Fruit fly (Drosophila melanogaster): Measurements from ENCODE around the gene GC1.
A peak's percentile ranks its signal among the peaks of the same experiment; 100 is the strongest.

GC1 gene

DNA sequence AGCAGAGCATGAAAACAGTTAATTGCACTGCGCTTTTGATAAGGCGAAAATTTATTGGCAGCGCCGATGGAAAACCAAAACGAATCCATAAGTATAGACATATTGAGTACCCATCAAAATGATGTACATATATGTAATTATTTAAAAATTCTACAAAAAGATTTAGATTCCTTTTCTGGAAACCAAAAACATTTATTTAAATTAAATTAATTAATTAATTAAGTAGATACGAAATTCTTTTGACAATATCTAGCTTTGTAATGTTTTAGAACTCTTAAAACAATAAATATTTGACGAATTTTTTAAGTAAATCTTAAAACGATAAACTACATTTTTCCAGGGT is 9.8 kb downstream of the GC1 start:
- TF ChIP-seq fru (GFP tag; optimal IDR thresholded peaks at IDR 0.05) (no peak), Hr83 (GFP tag; optimal IDR thresholded peaks at IDR 0.05; ENCODE audit: poor library complexity, severe bottlenecking) (no peak), pan (optimal IDR thresholded peaks at IDR 0.05) (no peak), CG32264 (GFP tag; optimal IDR thresholded peaks at IDR 0.05) (no peak), psq (GFP tag; optimal IDR thresholded peaks at IDR 0.05) (no peak), sv (GFP tag; optimal IDR thresholded peaks at IDR 0.05) (no peak), h (GFP tag; optimal IDR thresholded peaks at IDR 0.05) (no peak), HLH106 (tag; optimal IDR thresholded peaks at IDR 0.05) (no peak), brk (GFP tag; optimal IDR thresholded peaks at IDR 0.05) (no peak), Jra (GFP tag; optimal IDR thresholded peaks at IDR 0.05) (no peak), OdsH (GFP tag; optimal IDR thresholded peaks at IDR 0.05) (no peak), dsf (GFP tag; optimal IDR thresholded peaks at IDR 0.05; ENCODE audit: borderline replicate concordance) (no peak), Myc (optimal IDR thresholded peaks at IDR 0.05) (no peak), rgr (GFP tag; optimal IDR thresholded peaks at IDR 0.05) (no peak), CG9705 (GFP tag; optimal IDR thresholded peaks at IDR 0.05) (no peak), foxo (GFP tag; optimal IDR thresholded peaks at IDR 0.05) (no peak)

DNA sequence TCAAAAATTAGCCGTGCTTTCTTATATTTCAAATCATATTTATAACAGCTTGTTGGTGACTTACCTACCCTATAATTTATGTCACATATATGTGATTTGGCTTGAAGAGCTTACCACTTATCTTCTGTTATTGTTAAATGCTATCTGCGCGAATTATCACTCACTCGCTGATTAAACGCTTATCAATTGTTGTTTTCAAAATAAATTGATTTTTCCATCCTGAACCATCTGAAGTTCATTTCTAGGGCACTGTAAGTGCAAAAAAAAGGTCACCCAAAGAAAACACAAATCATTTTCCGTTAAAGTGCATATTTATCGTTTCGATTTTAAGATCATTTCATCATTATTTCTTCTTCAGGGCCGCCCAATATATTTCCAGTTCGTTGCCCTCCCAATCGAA is 10.8 kb downstream of the GC1 start:
- TF ChIP-seq usp (GFP tag; optimal IDR thresholded peaks at IDR 0.05) = no peak
- TF ChIP-seq Dfd (GFP tag; optimal IDR thresholded peaks at IDR 0.05) = no peak
- TF ChIP-seq CG32264 (GFP tag; optimal IDR thresholded peaks at IDR 0.05) = no peak
- TF ChIP-seq br (GFP tag; optimal IDR thresholded peaks at IDR 0.05) = no peak
- no peak for TF ChIP-seq Hnf4 (GFP tag; optimal IDR thresholded peaks at IDR 0.05)
- no peak for TF ChIP-seq Rel (GFP tag; optimal IDR thresholded peaks at IDR 0.05)
- TF ChIP-seq Rel (tag; optimal IDR thresholded peaks at IDR 0.05) = no peak
- no peak for TF ChIP-seq woc (GFP tag; optimal IDR thresholded peaks at IDR 0.05)

- TF ChIP-seq Hnf4 (GFP tag; optimal IDR thresholded peaks at IDR 0.05) (peak; percentile 31), Abd-B (GFP tag; optimal IDR thresholded peaks at IDR 0.05) (no peak), h (GFP tag; optimal IDR thresholded peaks at IDR 0.05) (peak; percentile 65), rgr (GFP tag; optimal IDR thresholded peaks at IDR 0.05) (peak; percentile 64), Dif (GFP tag; optimal IDR thresholded peaks at IDR 0.05; ENCODE audit: partially characterized antibody) (peak; percentile 10), HLH106 (tag; optimal IDR thresholded peaks at IDR 0.05) (peak; percentile 56), Sp1 (GFP tag; optimal IDR thresholded peaks at IDR 0.05) (peak; percentile 33), foxo (GFP tag; optimal IDR thresholded peaks at IDR 0.05) (peak in 1 of 2 experiments; percentile 69), br (GFP tag; optimal IDR thresholded peaks at IDR 0.05) (peak; percentile 31), dl (GFP tag; optimal IDR thresholded peaks at IDR 0.05; ENCODE audit: insufficient read depth in 1 of 2, partially characterized antibody in 2 of 2) (peak in 1 of 2 experiments; percentile 1), OdsH (GFP tag; optimal IDR thresholded peaks at IDR 0.05) (peak; percentile 56), woc (GFP tag; optimal IDR thresholded peaks at IDR 0.05) (peak; percentile 25), CG32264 (GFP tag; optimal IDR thresholded peaks at IDR 0.05) (no peak), psq (GFP tag; optimal IDR thresholded peaks at IDR 0.05) (peak; percentile 29), Mio (GFP tag; optimal IDR thresholded peaks at IDR 0.05) (no peak), usp (GFP tag; optimal IDR thresholded peaks at IDR 0.05) (no peak), Hr78 (GFP tag; optimal IDR thresholded peaks at IDR 0.05) (no peak), fru (GFP tag; optimal IDR thresholded peaks at IDR 0.05) (peak; percentile 66), N (GFP tag; optimal IDR thresholded peaks at IDR 0.05) (no peak), sv (GFP tag; optimal IDR thresholded peaks at IDR 0.05) (no peak), Jra (GFP tag; optimal IDR thresholded peaks at IDR 0.05) (no peak), CG9705 (GFP tag; optimal IDR thresholded peaks at IDR 0.05) (no peak), dsf (GFP tag; optimal IDR thresholded peaks at IDR 0.05; ENCODE audit: borderline replicate concordance) (no peak), sage (GFP tag; optimal IDR thresholded peaks at IDR 0.05) (no peak), Hr83 (GFP tag; optimal IDR thresholded peaks at IDR 0.05; ENCODE audit: poor library complexity, severe bottlenecking) (no peak), dmrt93B (GFP tag; optimal IDR thresholded peaks at IDR 0.05) (no peak), ey (GFP tag; optimal IDR thresholded peaks at IDR 0.05) (peak; percentile 41), Rel (GFP tag; optimal IDR thresholded peaks at IDR 0.05) (no peak), Rel (tag; optimal IDR thresholded peaks at IDR 0.05) (no peak)
These were observed 12.5 kb downstream of the GC1 start, which contains the start of gene CG18547 for dm6 chr3R:11979879-11980571. Gene CG18547, minus strand, starts transcription at chr3R:11980390.

DNA sequence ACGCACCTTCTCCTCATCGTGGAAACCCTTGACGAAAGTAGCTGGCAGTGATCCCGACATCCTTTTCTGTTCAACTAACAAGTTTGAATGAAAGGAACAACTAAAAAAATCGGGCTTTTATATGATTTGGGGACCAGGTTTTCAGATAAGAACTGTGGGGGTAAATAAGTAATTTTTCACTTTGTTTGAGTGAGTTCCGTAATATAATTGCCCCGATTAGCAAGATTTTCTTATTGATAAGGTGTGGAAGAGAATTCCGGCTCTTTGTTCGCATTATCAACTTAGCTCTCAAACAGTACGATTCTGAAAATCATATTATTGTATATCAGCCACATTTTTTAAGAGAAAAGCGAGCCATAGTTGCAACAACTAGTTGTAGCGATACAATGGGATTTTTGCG is 14.5 kb downstream of the GC1 start, which contains the start of gene CG12224:
Gene CG12224, minus strand, starts transcription at position 101 of the 400 bp plus-strand sequence.
- TF ChIP-seq h (GFP tag; optimal IDR thresholded peaks at IDR 0.05) = no peak
- TF ChIP-seq GATAd (GFP tag; optimal IDR thresholded peaks at IDR 0.05) = no peak
- TF ChIP-seq Vsx2 (GFP tag; optimal IDR thresholded peaks at IDR 0.05; ENCODE audit: partially characterized antibody) = no peak
- no peak for TF ChIP-seq foxo (GFP tag; optimal IDR thresholded peaks at IDR 0.05)
- no peak for TF ChIP-seq psq (GFP tag; optimal IDR thresholded peaks at IDR 0.05)
- no peak for TF ChIP-seq woc (GFP tag; optimal IDR thresholded peaks at IDR 0.05)
- no peak for TF ChIP-seq OdsH (GFP tag; optimal IDR thresholded peaks at IDR 0.05)
- TF ChIP-seq sage (GFP tag; optimal IDR thresholded peaks at IDR 0.05) = no peak
- TF ChIP-seq CrebA (GFP tag; optimal IDR thresholded peaks at IDR 0.05; ENCODE audit: borderline replicate concordance) = no peak
- no peak for TF ChIP-seq Abd-B (GFP tag; optimal IDR thresholded peaks at IDR 0.05)
- no peak for TF ChIP-seq CG9705 (GFP tag; optimal IDR thresholded peaks at IDR 0.05)
- no peak for TF ChIP-seq Rel (GFP tag; optimal IDR thresholded peaks at IDR 0.05)
- TF ChIP-seq Rel (tag; optimal IDR thresholded peaks at IDR 0.05) = no peak
- TF ChIP-seq N (GFP tag; optimal IDR thresholded peaks at IDR 0.05) = no peak
- TF ChIP-seq pan (optimal IDR thresholded peaks at IDR 0.05) = no peak
- no peak for TF ChIP-seq tai (GFP tag; optimal IDR thresholded peaks at IDR 0.05)
- no peak for TF ChIP-seq CG32264 (GFP tag; optimal IDR thresholded peaks at IDR 0.05)
- TF ChIP-seq sv (GFP tag; optimal IDR thresholded peaks at IDR 0.05) = no peak
- TF ChIP-seq Dfd (GFP tag; optimal IDR thresholded peaks at IDR 0.05) = no peak
- no peak for TF ChIP-seq Hr83 (GFP tag; optimal IDR thresholded peaks at IDR 0.05; ENCODE audit: poor library complexity, severe bottlenecking)
